Worm (Caenorhabditis elegans): Measurements from ENCODE around the gene mltn-13.

ce11 chrX:4424254-4424653, 23.9 kb downstream of the mltn-13 start:
- TF ChIP-seq mab-5 (tag; optimal IDR thresholded peaks at IDR 0.05) (no peak), dmd-4 (tag; optimal IDR thresholded peaks at IDR 0.05) (no peak)

Data from whole organism, L2 larva.